Worm (Caenorhabditis elegans) whole organism, L4 larva: ENCODE results near the gene T16A9.3.

Experiments used
- F10B5.3 ChIP-seq: sonication (generic microtip); optimal IDR thresholded peaks from 2 replicates; lab custom pipeline; 2016; ENCODE audit warnings: mild to moderate bottlenecking, missing genetic modification characterization, missing compliant biosample characterization
- F49E8.2 ChIP-seq: sonication (generic microtip); optimal IDR thresholded peaks from 2 replicates; lab custom pipeline; 2016; ENCODE audit warnings: missing compliant biosample characterization, mild to moderate bottlenecking, missing genetic modification characterization, borderline replicate concordance
- R02D3.7 ChIP-seq: fragments of 150-350 bp; sonication (generic microtip); optimal IDR thresholded peaks from 3 replicates; lab custom pipeline; 2014; ENCODE audit warnings: missing biosample characterization, missing genetic modification characterization
- T26A8.4 ChIP-seq: fragments of 200-800 bp; sonication (Bioruptor generic); IDR thresholded peaks from 2 replicates; pipeline ENCODE4 v1.3.6; 2022; ENCODE audit warnings: missing genetic modification characterization, missing compliant biosample characterization
- Y48G9A.11 ChIP-seq: fragments of 200-800 bp; sonication (Bioruptor generic); IDR thresholded peaks from 2 replicates; pipeline ENCODE4 v1.3.6; 2022; ENCODE audit warnings: missing genetic modification reagents, missing genetic modification characterization, missing compliant biosample characterization
- ZK337.2 ChIP-seq: fragments of 200-800 bp; sonication (Bioruptor generic); IDR thresholded peaks from 2 replicates; pipeline ENCODE4 v1.3.6; 2022; ENCODE audit warnings: missing genetic modification reagents, missing genetic modification characterization, missing compliant biosample characterization
- ama-1 ChIP-seq: fragments of 150-350 bp; optimal IDR thresholded peaks from 2 replicates; lab custom pipeline; 2014; ENCODE audit warnings: inconsistent platforms, mixed read lengths
- arid-1 ChIP-seq: fragments of 200-800 bp; sonication (Bioruptor generic); conservative IDR thresholded peaks from 2 replicates; pipeline ENCODE4 v1.3.6; 2022; ENCODE audit warnings: missing genetic modification reagents, missing genetic modification characterization, missing compliant biosample characterization
- ceh-20 ChIP-seq: fragments of 200-800 bp; sonication (Bioruptor generic); IDR thresholded peaks from 2 replicates; pipeline ENCODE4 v1.3.6; 2022; ENCODE audit warnings: missing genetic modification reagents, missing genetic modification characterization, missing compliant biosample characterization
- ceh-82 ChIP-seq: sonication (generic microtip); optimal IDR thresholded peaks from 2 replicates; lab custom pipeline; 2017; ENCODE audit warnings: missing biosample characterization, missing genetic modification characterization
- ctbp-1 ChIP-seq: fragments of 200-800 bp; sonication (Bioruptor generic); IDR thresholded peaks from 2 replicates; pipeline ENCODE4 v1.3.6; 2022; ENCODE audit warnings: missing genetic modification reagents, missing genetic modification characterization, missing compliant biosample characterization
- daf-19 ChIP-seq: fragments of 200-800 bp; sonication (Bioruptor generic); conservative IDR thresholded peaks from 2 replicates; pipeline ENCODE4 v1.3.6; 2022; ENCODE audit warnings: missing genetic modification characterization, missing compliant biosample characterization
- daf-8 ChIP-seq: fragments of 200-800 bp; sonication (Bioruptor generic); IDR thresholded peaks from 2 replicates; pipeline ENCODE4 v1.3.6; 2022; ENCODE audit warnings: missing genetic modification characterization, missing compliant biosample characterization
- dmd-6 ChIP-seq: fragments of 200-800 bp; sonication (Bioruptor generic); IDR thresholded peaks from 2 replicates; pipeline ENCODE4 v1.3.6; 2022; ENCODE audit warnings: missing genetic modification reagents, missing genetic modification characterization, missing compliant biosample characterization
- dmd-9 ChIP-seq: fragments of 200-800 bp; sonication (Bioruptor generic); IDR thresholded peaks from 2 replicates; pipeline ENCODE4 v1.3.6; 2022; ENCODE audit warnings: missing genetic modification reagents, missing genetic modification characterization, missing compliant biosample characterization
- egl-27 ChIP-seq: sonication (generic microtip); optimal IDR thresholded peaks from 3 replicates; lab custom pipeline; 2017; ENCODE audit warnings: missing biosample characterization, missing genetic modification reagents, missing genetic modification characterization
- hif-1 ChIP-seq, 2 experiments: sonication (generic microtip); optimal IDR thresholded peaks; 2 replicates each; lab custom pipeline; 2016 to 2017; ENCODE audit warnings: missing compliant biosample characterization in 2 of 2, missing genetic modification characterization in 2 of 2, missing genetic modification reagents in 2 of 2, missing genotype in 2 of 2, mild to moderate bottlenecking in 1 of 2
- hlh-11 ChIP-seq: fragments of 200-800 bp; sonication (Bioruptor generic); optimal IDR thresholded peaks from 2 replicates; lab custom pipeline; 2018; ENCODE audit warnings: mild to moderate bottlenecking, missing genetic modification characterization, missing compliant biosample characterization
- hlh-30 ChIP-seq: sonication (generic microtip); optimal IDR thresholded peaks from 2 replicates; lab custom pipeline; 2017; ENCODE audit warnings: antibody characterized with exemption, mild to moderate bottlenecking, missing genetic modification characterization, missing compliant biosample characterization; ENCODE audit not compliant: insufficient read depth
- lin-13 ChIP-seq: fragments of 150-350 bp; optimal IDR thresholded peaks from 2 replicates; lab custom pipeline; 2014; ENCODE audit warnings: missing biosample characterization, missing genetic modification reagents, missing genetic modification characterization
- lin-38 ChIP-seq: fragments of 200-800 bp; sonication (Bioruptor generic); IDR thresholded peaks from 2 replicates; pipeline ENCODE4 v1.3.6; 2022; ENCODE audit warnings: missing genetic modification reagents, missing genetic modification characterization, missing compliant biosample characterization
- lin-39 ChIP-seq: fragments of 150-350 bp; optimal IDR thresholded peaks from 2 replicates; lab custom pipeline; 2014; ENCODE audit warnings: missing biosample characterization, missing genetic modification reagents, missing genetic modification characterization
- lir-3 ChIP-seq: sonication (generic microtip); optimal IDR thresholded peaks from 2 replicates; lab custom pipeline; 2016; ENCODE audit warnings: mild to moderate bottlenecking, missing genetic modification characterization, missing compliant biosample characterization
- mxl-2 ChIP-seq: fragments of 200-800 bp; sonication (Bioruptor generic); conservative IDR thresholded peaks from 2 replicates; pipeline ENCODE4 v1.3.6; 2022; ENCODE audit warnings: missing genetic modification reagents, missing genetic modification characterization, missing compliant biosample characterization
- nhr-102 ChIP-seq: sonication (generic microtip); optimal IDR thresholded peaks from 2 replicates; lab custom pipeline; 2016; ENCODE audit warnings: mild to moderate bottlenecking, missing genetic modification characterization, moderate library complexity, missing compliant biosample characterization
- nhr-25 ChIP-seq: sonication (generic microtip); optimal IDR thresholded peaks from 2 replicates; lab custom pipeline; 2017; ENCODE audit warnings: missing genetic modification characterization, mild to moderate bottlenecking, missing compliant biosample characterization, antibody characterized with exemption, moderate library complexity, borderline replicate concordance; ENCODE audit not compliant: insufficient read depth
- nhr-48 ChIP-seq: sonication (generic microtip); optimal IDR thresholded peaks from 2 replicates; lab custom pipeline; 2016; ENCODE audit warnings: mild to moderate bottlenecking, missing genetic modification characterization, missing compliant biosample characterization
- nhr-76 ChIP-seq: fragments of 150-350 bp; optimal IDR thresholded peaks from 2 replicates; lab custom pipeline; 2014; ENCODE audit warnings: missing biosample characterization, missing genetic modification characterization
- nhr-77 ChIP-seq: fragments of 150-350 bp; optimal IDR thresholded peaks from 2 replicates; lab custom pipeline; 2014; ENCODE audit warnings: missing biosample characterization, missing genetic modification characterization
- php-3 ChIP-seq: fragments of 200-800 bp; sonication (Bioruptor generic); IDR thresholded peaks from 2 replicates; pipeline ENCODE4 v1.3.6; 2022; ENCODE audit warnings: missing genetic modification reagents, missing genetic modification characterization, missing compliant biosample characterization
- pqm-1 ChIP-seq: sonication (generic microtip); optimal IDR thresholded peaks from 2 replicates; lab custom pipeline; 2017; ENCODE audit warnings: missing biosample characterization, missing genetic modification characterization
- set-16 ChIP-seq: fragments of 200-800 bp; sonication (Bioruptor generic); IDR thresholded peaks from 2 replicates; pipeline ENCODE4 v1.3.6; 2022; ENCODE audit warnings: missing genetic modification reagents, missing genetic modification characterization, missing compliant biosample characterization
- skn-1 ChIP-seq: fragments of 150-350 bp; optimal IDR thresholded peaks from 2 replicates; lab custom pipeline; 2014; ENCODE audit warnings: missing biosample characterization, missing genetic modification characterization
- spr-3 ChIP-seq: fragments of 200-800 bp; sonication (Bioruptor generic); optimal IDR thresholded peaks from 2 replicates; lab custom pipeline; 2018; ENCODE audit warnings: mild to moderate bottlenecking, missing genetic modification characterization, missing compliant biosample characterization
- tag-97 ChIP-seq: fragments of 200-800 bp; sonication (Bioruptor generic); IDR thresholded peaks from 2 replicates; pipeline ENCODE4 v1.3.6; 2022; ENCODE audit warnings: missing genetic modification characterization, missing compliant biosample characterization
- unc-39 ChIP-seq: sonication (generic microtip); optimal IDR thresholded peaks from 2 replicates; lab custom pipeline; 2017; ENCODE audit warnings: missing biosample characterization, missing genetic modification characterization
- zfp-2 ChIP-seq: sonication (generic microtip); optimal IDR thresholded peaks from 2 replicates; lab custom pipeline; 2016; ENCODE audit warnings: mild to moderate bottlenecking, missing genetic modification characterization, missing compliant biosample characterization
- zip-11 ChIP-seq: fragments of 200-800 bp; sonication (Bioruptor generic); IDR thresholded peaks from 2 replicates; pipeline ENCODE4 v1.3.6; 2022; ENCODE audit warnings: missing genetic modification characterization, missing compliant biosample characterization
- zip-2 ChIP-seq: fragments of 150-350 bp; optimal IDR thresholded peaks from 2 replicates; lab custom pipeline; 2014; ENCODE audit warnings: missing biosample characterization, missing genetic modification characterization

T16A9.3 gene

ce11 chrV:14200086-14200485 lies 5.2 kb upstream of the T16A9.3 start (continued):
- TF ChIP-seq lin-13 (GFP tag; lab: Kevin White, UChicago) (peak; percentile 94), F49E8.2 (tag; lab: Kevin White, UChicago) (no peak), ZK337.2 (GFP tag; lab: Robert Waterston, UW) (no peak), nhr-48 (tag; lab: Kevin White, UChicago) (peak; percentile 90), Y48G9A.11 (no peak), T26A8.4 (peak; percentile 84), pqm-1 (tag; lab: Kevin White, UChicago) (peak; percentile 63), F10B5.3 (no peak), nhr-76 (tag; lab: Kevin White, UChicago) (peak; percentile 35), ama-1 (lab: Kevin White, UChicago) (peak; percentile 22), unc-39 (tag; lab: Kevin White, UChicago) (no peak), ceh-82 (tag; lab: Kevin White, UChicago) (no peak), nhr-25 (tag; lab: Kevin White, UChicago) (peak; percentile 29), nhr-102 (peak; percentile 79), tag-97 (GFP tag; lab: Robert Waterston, UW) (no peak), dmd-6 (GFP tag; lab: Robert Waterston, UW) (peak; percentile 95), spr-3 (GFP tag; lab: Kevin White, UChicago) (no peak), arid-1 (GFP tag; lab: Robert Waterston, UW) (peak; percentile 62; the same call in 1 of the 2 replicates), egl-27 (tag; lab: Kevin White, UChicago) (no peak), hif-1 (tag; optimal IDR thresholded peaks at IDR 0.05; lab: Kevin White, UChicago) (peak; percentile 15 to 86), ceh-20 (GFP tag; lab: Robert Waterston, UW) (peak; percentile 85), zip-2 (peak; percentile 35)

ce11 chrV:14203809-14204208 lies 1.5 kb upstream of the T16A9.3 start:
- TF ChIP-seq ceh-20 (GFP tag; lab: Robert Waterston, UW) (peak; percentile 56; the same call in 1 of the 2 replicates), dmd-6 (GFP tag; lab: Robert Waterston, UW) (peak; percentile 49), php-3 (GFP tag; lab: Robert Waterston, UW) (peak; percentile 57; the same call in 1 of the 2 replicates), mxl-2 (GFP tag; lab: Robert Waterston, UW) (0 out of 2 replicates have a peak, but pooled peaks have one; percentile 11), lin-38 (GFP tag; lab: Robert Waterston, UW) (peak; percentile 69), set-16 (GFP tag; lab: Robert Waterston, UW) (peak; percentile 20; the same call in 1 of the 2 replicates)

ce11 chrV:14210743-14211142 lies 5.4 kb downstream of the T16A9.3 start, which contains the start of gene str-230:
Gene str-230 (minus strand): TSS chrV:14210843.
- no peak for TF ChIP-seq hlh-11 (tag; lab: Kevin White, UChicago)
- TF ChIP-seq hlh-30 (tag; lab: Kevin White, UChicago) = no peak
- no peak for TF ChIP-seq dmd-9 (GFP tag; lab: Robert Waterston, UW)
- no peak for TF ChIP-seq lin-39 (tag; lab: Kevin White, UChicago)
- no peak for TF ChIP-seq unc-39 (tag; lab: Kevin White, UChicago)
- no peak for TF ChIP-seq daf-19 (GFP tag; lab: Robert Waterston, UW)
- no peak for TF ChIP-seq nhr-76 (tag; lab: Kevin White, UChicago)
- TF ChIP-seq lir-3 (tag; lab: Kevin White, UChicago) = no peak
- no peak for TF ChIP-seq ctbp-1 (GFP tag; lab: Robert Waterston, UW)
- no peak for TF ChIP-seq R02D3.7 (tag; lab: Kevin White, UChicago)
- no peak for TF ChIP-seq lin-13 (GFP tag; lab: Kevin White, UChicago)
- TF ChIP-seq zfp-2 (tag; lab: Kevin White, UChicago) = no peak
- no peak for TF ChIP-seq nhr-102
- TF ChIP-seq zip-11 (GFP tag; lab: Robert Waterston, UW) = no peak
- TF ChIP-seq nhr-77 (tag; lab: Kevin White, UChicago) = no peak
- no peak for TF ChIP-seq daf-8
- no peak for TF ChIP-seq skn-1 (tag; lab: Kevin White, UChicago)
